Fruit fly (Drosophila melanogaster): Measurements from ENCODE around the gene Klp68D.

dm6 chr3L:11815220-11815797 is 19.9 kb downstream of the Klp68D start, which contains the start of gene CG14130:
- TF ChIP-seq CTCF (optimal IDR thresholded peaks at IDR 0.05) (peak in 1 of 2 experiments; percentile 12), CG8478 (optimal IDR thresholded peaks at IDR 0.05) (no peak)
